Fruit fly (Drosophila melanogaster) whole organism, pupa: ENCODE measurements around the gene Kr-h2.

Experiments used
- CG12605 ChIP-seq: fragments of 200-800 bp; sonication (Bioruptor generic); IDR thresholded peaks from 2 replicates; pipeline ENCODE4 v1.3.6; 2022; ENCODE audit warnings: missing biosample characterization, missing genetic modification characterization
- CG14655 ChIP-seq: fragments of 200-800 bp; sonication (Bioruptor generic); optimal IDR thresholded peaks from 3 replicates; lab custom pipeline; 2017; ENCODE audit warnings: mild to moderate bottlenecking, missing biosample characterization, missing genetic modification reagents, missing genetic modification characterization
- CG15710 ChIP-seq: fragments of 200-800 bp; sonication (Bioruptor generic); optimal IDR thresholded peaks from 2 replicates; lab custom pipeline; 2018; ENCODE audit warnings: missing biosample characterization, mild to moderate bottlenecking, missing genetic modification characterization, moderate library complexity
- CG17806 ChIP-seq: fragments of 200-800 bp; sonication (Bioruptor generic); optimal IDR thresholded peaks from 2 replicates; lab custom pipeline; 2018; ENCODE audit warnings: missing biosample characterization, mild to moderate bottlenecking, missing genetic modification characterization, moderate library complexity
- CG34367 ChIP-seq: fragments of 200-800 bp; sonication (Bioruptor generic); optimal IDR thresholded peaks from 2 replicates; lab custom pipeline; 2018; ENCODE audit warnings: missing biosample characterization, mild to moderate bottlenecking, missing genetic modification characterization
- CG4496 ChIP-seq: fragments of 200-800 bp; sonication (Bioruptor generic); IDR thresholded peaks from 3 replicates; pipeline ENCODE4 v1.3.6; 2022; ENCODE audit warnings: missing biosample characterization, missing genetic modification characterization
- CG9948 ChIP-seq: fragments of 200-800 bp; sonication (Bioruptor generic); optimal IDR thresholded peaks from 2 replicates; lab custom pipeline; 2018; ENCODE audit warnings: missing biosample characterization, mild to moderate bottlenecking, missing genetic modification characterization, moderate library complexity
- Pif1B ChIP-seq: fragments of 200-800 bp; sonication (Bioruptor generic); optimal IDR thresholded peaks from 3 replicates; lab custom pipeline; 2016; ENCODE audit warnings: missing biosample characterization, missing genetic modification characterization
- Snoo ChIP-seq: fragments of 200-800 bp; sonication (Bioruptor generic); optimal IDR thresholded peaks from 3 replicates; lab custom pipeline; 2017; ENCODE audit warnings: missing biosample characterization, mild to moderate bottlenecking, missing genetic modification characterization, inconsistent platforms

DNA sequence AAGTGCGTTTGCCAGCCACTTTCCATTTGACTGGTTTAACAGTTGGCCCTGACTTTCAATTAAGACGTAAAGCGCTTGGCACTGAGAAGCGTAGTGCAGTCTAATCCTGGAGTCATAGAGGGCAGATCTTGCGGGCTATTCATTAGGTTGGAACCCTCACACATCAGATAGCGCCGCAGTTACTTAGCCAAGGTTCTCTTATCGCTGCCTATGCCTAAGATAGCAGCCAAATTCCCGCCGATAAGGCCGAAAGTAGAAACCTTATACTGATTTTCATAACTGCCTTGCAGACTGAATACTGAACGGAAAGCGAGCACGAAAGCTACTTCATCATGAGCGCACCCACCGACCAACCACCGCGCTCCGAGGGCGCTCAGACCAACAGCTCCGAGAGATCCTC lies 1.3 kb downstream of the Kr-h2 start:
- TF ChIP-seq CG17806 (no peak), CG34367 (tag; lab: Kevin White, UChicago) (no peak), Pif1B (GFP tag; lab: Kevin White, UChicago) (no peak), CG14655 (no peak), CG12605 (GFP tag; lab: Robert Waterston, UW) (no peak), CG4496 (no peak), Snoo (no peak), CG15710 (tag; lab: Kevin White, UChicago) (no peak), CG9948 (tag; lab: Kevin White, UChicago) (no peak)
